Worm (Caenorhabditis elegans): ENCODE measurements around the gene unc-104.

ce11 chrII:7053649-7054048 lies 58.9 kb downstream of the unc-104 start, which contains the start of gene ZK1127.4:
- TF ChIP-seq egl-27 (tag; optimal IDR thresholded peaks at IDR 0.05): no peak
- TF ChIP-seq nhr-19 (GFP tag; conservative IDR thresholded peaks at IDR 0.05): no peak
- no peak for TF ChIP-seq unc-62 (GFP tag; optimal IDR thresholded peaks at IDR 0.05)
- TF ChIP-seq lin-39 (tag; optimal IDR thresholded peaks at IDR 0.05): no peak
- no peak for TF ChIP-seq ceh-82 (tag; optimal IDR thresholded peaks at IDR 0.05)
- no peak for TF ChIP-seq lin-13 (GFP tag; optimal IDR thresholded peaks at IDR 0.05)
- TF ChIP-seq rnt-1 (tag; optimal IDR thresholded peaks at IDR 0.05): no peak
- no peak for TF ChIP-seq fos-1 (tag; optimal IDR thresholded peaks at IDR 0.05)
- no peak for TF ChIP-seq ztf-4 (tag; optimal IDR thresholded peaks at IDR 0.05)
